Worm (Caenorhabditis elegans): ENCODE data around the gene fbxa-13.

fbxa-13 gene

DNA sequence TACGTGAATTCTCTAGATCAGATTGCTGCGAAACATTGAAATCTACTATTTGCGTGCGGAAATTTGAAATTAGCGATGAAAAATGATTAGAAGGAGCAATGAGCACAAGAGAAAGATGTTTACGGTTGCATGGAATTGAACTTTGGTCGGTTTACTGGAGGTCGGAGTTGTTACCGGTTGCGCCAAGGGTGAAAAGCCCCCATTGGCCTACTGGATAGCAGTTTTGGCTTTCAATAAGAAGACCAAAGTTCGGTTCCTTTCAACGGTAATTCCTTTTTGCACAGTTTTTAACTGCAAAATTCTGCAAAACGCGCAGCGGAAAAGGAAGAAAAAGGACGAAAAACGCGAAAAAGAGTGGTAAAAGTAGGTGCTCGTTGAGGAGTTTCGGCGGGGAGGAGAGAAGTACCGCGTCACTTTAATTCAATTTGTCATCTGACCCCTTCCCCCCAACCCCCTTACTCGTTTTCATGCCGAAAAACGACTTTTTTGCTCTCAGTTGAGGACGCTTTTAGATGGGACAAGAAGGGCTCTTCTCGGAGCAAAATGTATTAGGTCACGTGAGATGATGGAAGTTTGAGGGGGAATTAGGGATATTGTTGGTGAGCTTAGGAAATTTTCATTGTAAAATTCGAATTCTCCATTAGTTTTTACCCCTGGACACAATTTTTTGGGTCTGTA, 39.9 kb upstream of the fbxa-13 start (continued):
- TF ChIP-seq unc-62 (GFP tag; optimal IDR thresholded peaks at IDR 0.05 in 1 of 2) = peak in 1 of 2 experiments; percentile 64
- TF ChIP-seq unc-62 (tag; optimal IDR thresholded peaks at IDR 0.05) = no peak
- no peak for TF ChIP-seq egl-43 (GFP tag; IDR thresholded peaks at IDR 0.05)
- no peak for TF ChIP-seq nhr-77 (tag; optimal IDR thresholded peaks at IDR 0.05)
- no peak for TF ChIP-seq T20F7.1 (GFP tag; optimal IDR thresholded peaks at IDR 0.05)
- no peak for TF ChIP-seq daf-16 (GFP tag; optimal IDR thresholded peaks at IDR 0.05)
- no peak for TF ChIP-seq daf-16 (tag; optimal IDR thresholded peaks at IDR 0.05)
- TF ChIP-seq snpc-1.2 (GFP tag; IDR thresholded peaks at IDR 0.05) = no peak
- TF ChIP-seq nhr-111 (GFP tag; optimal IDR thresholded peaks at IDR 0.05) = no peak
- TF ChIP-seq lin-39 (tag; optimal IDR thresholded peaks at IDR 0.05) = no peak
- no peak for TF ChIP-seq snpc-4 (tag; optimal IDR thresholded peaks at IDR 0.05)
- TF ChIP-seq tra-1 (GFP tag; IDR thresholded peaks at IDR 0.05) = no peak
- peak; percentile 45 for TF ChIP-seq fkh-10 (GFP tag; optimal IDR thresholded peaks at IDR 0.05)

DNA sequence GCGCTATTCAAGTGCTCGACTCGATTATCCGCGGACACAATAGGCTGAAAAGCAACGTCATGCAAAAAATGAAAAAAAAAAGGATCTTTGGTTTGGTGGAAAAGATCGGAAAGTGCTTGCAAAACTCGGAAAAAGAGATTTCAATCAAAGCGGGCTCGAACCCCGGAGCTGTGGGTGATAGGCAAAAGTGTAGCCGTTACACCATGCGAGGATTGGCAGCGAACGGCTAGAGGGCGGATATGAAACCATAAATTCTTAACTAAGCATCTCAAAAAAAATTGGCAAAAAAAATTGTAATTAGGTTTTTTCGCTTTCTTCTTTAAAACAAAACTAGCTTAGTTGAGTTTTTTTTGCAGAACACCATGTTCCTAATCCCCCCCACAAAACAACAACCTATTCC, 38.8 kb upstream of the fbxa-13 start:
- 0 out of 2 replicates have a peak, but pooled peaks have one; percentile 31 for TF ChIP-seq Y48G9A.11 (GFP tag; IDR thresholded peaks at IDR 0.05)
- TF ChIP-seq egl-43 (GFP tag; IDR thresholded peaks at IDR 0.05) = peak; percentile 62; the same call in 1 of the 2 replicates
- peak; percentile 61 for TF ChIP-seq lin-38 (GFP tag; IDR thresholded peaks at IDR 0.05)
- no peak for TF ChIP-seq nhr-11 (tag; optimal IDR thresholded peaks at IDR 0.05)
- TF ChIP-seq egl-27 (tag; optimal IDR thresholded peaks at IDR 0.05) = no peak
- TF ChIP-seq aha-1 (tag) = no peak
- no peak for TF ChIP-seq arid-1 (GFP tag; conservative IDR thresholded peaks at IDR 0.05)
- TF ChIP-seq madf-5 (GFP tag; IDR thresholded peaks at IDR 0.05) = no peak
- TF ChIP-seq dpl-1 (GFP tag; optimal IDR thresholded peaks at IDR 0.05) = no peak
- TF ChIP-seq lin-1 (GFP tag; IDR thresholded peaks at IDR 0.05) = no peak
- TF ChIP-seq ceh-44 (GFP tag; IDR thresholded peaks at IDR 0.05) = no peak
- TF ChIP-seq ceh-20 (GFP tag; IDR thresholded peaks at IDR 0.05) = no peak
- TF ChIP-seq F37D6.2 (tag; optimal IDR thresholded peaks at IDR 0.05) = no peak
- peak; percentile 32 for TF ChIP-seq lin-13 (GFP tag; optimal IDR thresholded peaks at IDR 0.05)
- TF ChIP-seq duxl-1 (tag; optimal IDR thresholded peaks at IDR 0.05; ENCODE audit: poor library complexity) = no peak
- TF ChIP-seq F44E2.7 (GFP tag; IDR thresholded peaks at IDR 0.05) = no peak
- TF ChIP-seq F49E8.2 (tag; optimal IDR thresholded peaks at IDR 0.05; ENCODE audit: borderline replicate concordance) = no peak
- no peak for TF ChIP-seq tra-1 (GFP tag; IDR thresholded peaks at IDR 0.05)
- TF ChIP-seq dmd-6 (GFP tag; IDR thresholded peaks at IDR 0.05) = 0 out of 2 replicates have a peak, but pooled peaks have one; percentile 19
- no peak for TF ChIP-seq tag-97 (GFP tag; IDR thresholded peaks at IDR 0.05)
- TF ChIP-seq hif-1 (tag; optimal IDR thresholded peaks at IDR 0.05) = no peak
- no peak for TF ChIP-seq hlh-11 (tag; optimal IDR thresholded peaks at IDR 0.05)
- TF ChIP-seq zip-11 (GFP tag; IDR thresholded peaks at IDR 0.05) = no peak
- TF ChIP-seq nhr-10 (tag; optimal IDR thresholded peaks at IDR 0.05) = no peak
- no peak for TF ChIP-seq skn-1 (tag; optimal IDR thresholded peaks at IDR 0.05)
- TF ChIP-seq unc-62 (GFP tag; optimal IDR thresholded peaks at IDR 0.05 in 1 of 2) = no peak
- no peak for TF ChIP-seq unc-62 (tag; optimal IDR thresholded peaks at IDR 0.05)
- no peak for TF ChIP-seq R02D3.7 (tag; optimal IDR thresholded peaks at IDR 0.05)
- TF ChIP-seq ztf-7 (tag; optimal IDR thresholded peaks at IDR 0.05) = no peak
- no peak for TF ChIP-seq cey-2 (tag; optimal IDR thresholded peaks at IDR 0.05; ENCODE audit: borderline replicate concordance, insufficient read depth)
- peak; percentile 67; the same call in 1 of the 2 replicates for TF ChIP-seq F26F4.8 (GFP tag; conservative IDR thresholded peaks at IDR 0.05)
- TF ChIP-seq snpc-4 (tag; optimal IDR thresholded peaks at IDR 0.05) = no peak
- no peak for TF ChIP-seq ceh-62 (tag; optimal IDR thresholded peaks at IDR 0.05)
- TF ChIP-seq dmd-8 (GFP tag; IDR thresholded peaks at IDR 0.05) = 0 out of 2 replicates have a peak, but pooled peaks have one; percentile 43
- no peak for TF ChIP-seq Y105C5A.15 (GFP tag; IDR thresholded peaks at IDR 0.05)
- no peak for TF ChIP-seq ctbp-1 (GFP tag; IDR thresholded peaks at IDR 0.05)
- peak in 1 of 2 experiments; percentile 31 for TF ChIP-seq daf-16 (GFP tag; optimal IDR thresholded peaks at IDR 0.05)
- TF ChIP-seq daf-16 (tag; optimal IDR thresholded peaks at IDR 0.05) = no peak
- TF ChIP-seq dmd-9 (GFP tag; IDR thresholded peaks at IDR 0.05) = no peak
- TF ChIP-seq vab-7 (GFP tag; IDR thresholded peaks at IDR 0.05) = no peak; the same call in 1 of the 2 replicates
- TF ChIP-seq pha-4 (GFP tag; IDR thresholded peaks at IDR 0.05) = 0 out of 2 replicates have a peak, but pooled peaks have one; percentile 24
- TF ChIP-seq pha-4 (tag; optimal IDR thresholded peaks at IDR 0.05) = no peak
- TF ChIP-seq zag-1 (tag; optimal IDR thresholded peaks at IDR 0.05) = no peak

Data from whole organism, L4 larva.